Worm (Caenorhabditis elegans) whole organism, young adult: ENCODE data around the gene B0524.5.
A peak's percentile ranks its signal among the peaks of the same experiment; 100 is the strongest.

Experiments used
- B0261.1 ChIP-seq: sonication (generic microtip); optimal IDR thresholded peaks from 2 replicates; lab custom pipeline; 2016; ENCODE audit warnings: mild to moderate bottlenecking, missing genetic modification characterization, moderate library complexity, missing compliant biosample characterization
- C17E4.6 ChIP-seq: fragments of 200-800 bp; sonication (Bioruptor generic); IDR thresholded peaks from 2 replicates; pipeline ENCODE4 v1.3.6; 2022; ENCODE audit warnings: missing genetic modification reagents, missing genetic modification characterization, missing compliant biosample characterization
- F23B12.7 ChIP-seq: sonication (generic microtip); optimal IDR thresholded peaks from 2 replicates; lab custom pipeline; 2017; ENCODE audit warnings: missing genetic modification characterization, mild to moderate bottlenecking, missing compliant biosample characterization, antibody characterized with exemption, moderate library complexity; ENCODE audit not compliant: insufficient read depth
- F37B4.10 ChIP-seq: fragments of 200-800 bp; sonication (Bioruptor generic); IDR thresholded peaks from 2 replicates; pipeline ENCODE4 v1.3.6; 2022; ENCODE audit warnings: missing genetic modification characterization, missing compliant biosample characterization
- F39B2.1 ChIP-seq: fragments of 200-800 bp; sonication (Bioruptor generic); IDR thresholded peaks from 2 replicates; pipeline ENCODE4 v1.3.6; 2022; ENCODE audit warnings: missing genetic modification reagents, missing genetic modification characterization, missing compliant biosample characterization
- T26A5.8 ChIP-seq: sonication (generic microtip); optimal IDR thresholded peaks from 2 replicates; lab custom pipeline; 2016; ENCODE audit warnings: missing genetic modification characterization, missing compliant biosample characterization
- Y67H2A.10 ChIP-seq: fragments of 200-800 bp; sonication (Bioruptor generic); conservative IDR thresholded peaks from 2 replicates; pipeline ENCODE4 v1.3.6; 2022; ENCODE audit warnings: missing genetic modification reagents, missing genetic modification characterization, missing compliant biosample characterization
- ZK185.1 ChIP-seq: sonication (generic microtip); optimal IDR thresholded peaks from 2 replicates; lab custom pipeline; 2016; ENCODE audit warnings: mild to moderate bottlenecking, missing genetic modification characterization, missing compliant biosample characterization; ENCODE audit not compliant: poor library complexity, severe bottlenecking
- akir-1 ChIP-seq: fragments of 200-800 bp; sonication (Bioruptor generic); optimal IDR thresholded peaks from 2 replicates; lab custom pipeline; 2018; ENCODE audit warnings: mild to moderate bottlenecking, missing genetic modification characterization, moderate library complexity, missing compliant biosample characterization
- aptf-2 ChIP-seq: fragments of 200-800 bp; sonication (Bioruptor generic); conservative IDR thresholded peaks from 2 replicates; pipeline ENCODE4 v1.3.6; 2022; ENCODE audit warnings: missing genetic modification reagents, missing genetic modification characterization, missing compliant biosample characterization
- aptf-3 ChIP-seq: fragments of 200-800 bp; sonication (Bioruptor generic); IDR thresholded peaks from 2 replicates; pipeline ENCODE4 v1.3.6; 2022; ENCODE audit warnings: missing genetic modification characterization, missing compliant biosample characterization
- atf-7 ChIP-seq: sonication (generic microtip); optimal IDR thresholded peaks from 2 replicates; lab custom pipeline; 2017; ENCODE audit warnings: mild to moderate bottlenecking, missing genetic modification characterization, missing compliant biosample characterization
- athp-1 ChIP-seq: sonication (generic microtip); optimal IDR thresholded peaks from 2 replicates; lab custom pipeline; 2017; ENCODE audit warnings: mild to moderate bottlenecking, missing genetic modification characterization, missing compliant biosample characterization
- bed-1 ChIP-seq: fragments of 200-800 bp; sonication (Bioruptor generic); IDR thresholded peaks from 2 replicates; pipeline ENCODE4 v1.3.6; 2022; ENCODE audit warnings: missing genetic modification reagents, missing genetic modification characterization, missing compliant biosample characterization
- bed-2 ChIP-seq: fragments of 200-800 bp; sonication (Bioruptor generic); IDR thresholded peaks from 2 replicates; pipeline ENCODE4 v1.3.6; 2022; ENCODE audit warnings: missing genetic modification reagents, missing genetic modification characterization, missing compliant biosample characterization
- ccch-3 ChIP-seq: fragments of 200-800 bp; sonication (Bioruptor generic); optimal IDR thresholded peaks from 2 replicates; lab custom pipeline; 2018; ENCODE audit warnings: mild to moderate bottlenecking, missing genetic modification characterization, missing compliant biosample characterization
- ceh-100 ChIP-seq: fragments of 200-800 bp; sonication (Bioruptor generic); IDR thresholded peaks from 2 replicates; pipeline ENCODE4 v1.3.6; 2022; ENCODE audit warnings: missing genetic modification reagents, missing genetic modification characterization, missing compliant biosample characterization
- ceh-91 ChIP-seq: fragments of 200-800 bp; sonication (Bioruptor generic); IDR thresholded peaks from 2 replicates; pipeline ENCODE4 v1.3.6; 2022; ENCODE audit warnings: missing genetic modification reagents, missing genetic modification characterization, missing compliant biosample characterization
- die-1 ChIP-seq: sonication (generic microtip); optimal IDR thresholded peaks from 2 replicates; lab custom pipeline; 2016; ENCODE audit warnings: missing genotype, mild to moderate bottlenecking, missing genetic modification characterization, missing compliant biosample characterization
- dox-1 ChIP-seq: fragments of 200-800 bp; sonication (Bioruptor generic); IDR thresholded peaks from 2 replicates; pipeline ENCODE4 v1.3.6; 2022; ENCODE audit warnings: missing genetic modification reagents, missing genetic modification characterization, missing compliant biosample characterization
- egl-44 ChIP-seq: fragments of 200-800 bp; sonication (Bioruptor generic); IDR thresholded peaks from 2 replicates; pipeline ENCODE4 v1.3.6; 2022; ENCODE audit warnings: missing genetic modification reagents, missing genetic modification characterization, missing compliant biosample characterization
- egrh-3 ChIP-seq: fragments of 200-800 bp; sonication (Bioruptor generic); IDR thresholded peaks from 2 replicates; pipeline ENCODE4 v1.3.6; 2022; ENCODE audit warnings: missing genetic modification reagents, missing genetic modification characterization, missing compliant biosample characterization
- hrde-1 ChIP-seq: sonication (generic microtip); optimal IDR thresholded peaks from 2 replicates; lab custom pipeline; 2016; ENCODE audit warnings: missing genetic modification characterization, mild to moderate bottlenecking, missing compliant biosample characterization, moderate library complexity, missing genotype, missing genetic modification reagents, borderline replicate concordance
- lag-1 ChIP-seq: fragments of 200-800 bp; sonication (Bioruptor generic); IDR thresholded peaks from 2 replicates; pipeline ENCODE4 v1.3.6; 2022; ENCODE audit warnings: missing genetic modification reagents, missing genetic modification characterization, missing compliant biosample characterization
- let-607 ChIP-seq, 2 experiments: fragments of 200-800 bp in 1 of 2; sonication (Bioruptor generic) in 1 of 2; sonication (generic microtip) in 1 of 2; optimal IDR thresholded peaks; 2 replicates each; lab custom pipeline; 2016 to 2018; ENCODE audit warnings: mild to moderate bottlenecking in 2 of 2, missing compliant biosample characterization in 2 of 2, missing genetic modification characterization in 2 of 2, moderate library complexity in 2 of 2, missing genotype in 1 of 2
- lin-26 ChIP-seq: fragments of 200-800 bp; sonication (Bioruptor generic); IDR thresholded peaks from 2 replicates; pipeline ENCODE4 v1.3.6; 2022; ENCODE audit warnings: missing genetic modification reagents, missing genetic modification characterization, missing compliant biosample characterization
- lsl-1 ChIP-seq: fragments of 200-800 bp; sonication (Bioruptor generic); optimal IDR thresholded peaks from 2 replicates; lab custom pipeline; 2018; ENCODE audit warnings: mild to moderate bottlenecking, missing genetic modification characterization, moderate library complexity, missing compliant biosample characterization
- lsy-27 ChIP-seq: sonication (generic microtip); optimal IDR thresholded peaks from 2 replicates; lab custom pipeline; 2017; ENCODE audit warnings: missing genetic modification characterization, mild to moderate bottlenecking, missing compliant biosample characterization, antibody characterized with exemption, missing genotype, borderline replicate concordance; ENCODE audit not compliant: insufficient read depth
- madf-3 ChIP-seq: fragments of 200-800 bp; sonication (Bioruptor generic); IDR thresholded peaks from 2 replicates; pipeline ENCODE4 v1.3.6; 2022; ENCODE audit warnings: missing genetic modification reagents, missing genetic modification characterization, missing compliant biosample characterization
- mes-4 ChIP-seq: sonication (generic microtip); optimal IDR thresholded peaks from 2 replicates; lab custom pipeline; 2016; ENCODE audit warnings: missing genotype, missing genetic modification characterization, missing compliant biosample characterization
- nfyb-1 ChIP-seq: fragments of 200-800 bp; sonication (Bioruptor generic); IDR thresholded peaks from 2 replicates; pipeline ENCODE4 v1.3.6; 2022; ENCODE audit warnings: missing genetic modification reagents, missing genetic modification characterization, missing compliant biosample characterization
- pbrm-1 ChIP-seq: fragments of 200-800 bp; sonication (Bioruptor generic); IDR thresholded peaks from 2 replicates; pipeline ENCODE4 v1.3.6; 2022; ENCODE audit warnings: missing genetic modification reagents, missing genetic modification characterization, missing compliant biosample characterization
- rcor-1 ChIP-seq: fragments of 200-800 bp; sonication (Bioruptor generic); IDR thresholded peaks from 2 replicates; pipeline ENCODE4 v1.3.6; 2022; ENCODE audit warnings: missing genetic modification reagents, missing genetic modification characterization, missing compliant biosample characterization
- repo-1 ChIP-seq: sonication (generic microtip); optimal IDR thresholded peaks from 2 replicates; lab custom pipeline; 2017; ENCODE audit warnings: mild to moderate bottlenecking, missing genetic modification characterization, missing compliant biosample characterization
- snpc-1.1 ChIP-seq: sonication (generic microtip); optimal IDR thresholded peaks from 2 replicates; lab custom pipeline; 2017; ENCODE audit warnings: missing genetic modification characterization, mild to moderate bottlenecking, missing compliant biosample characterization, antibody characterized with exemption, moderate library complexity, missing genotype, missing genetic modification reagents; ENCODE audit not compliant: insufficient read depth
- somi-1 ChIP-seq: fragments of 200-800 bp; sonication (Bioruptor generic); optimal IDR thresholded peaks from 2 replicates; lab custom pipeline; 2018; ENCODE audit warnings: mild to moderate bottlenecking, missing genetic modification characterization, missing compliant biosample characterization
- unc-130 ChIP-seq: sonication (generic microtip); optimal IDR thresholded peaks from 2 replicates; lab custom pipeline; 2016; ENCODE audit warnings: missing genetic modification reagents, missing genetic modification characterization, missing compliant biosample characterization
- zfh-2 ChIP-seq: fragments of 200-800 bp; sonication (Bioruptor generic); conservative IDR thresholded peaks from 2 replicates; pipeline ENCODE4 v1.3.6; 2022; ENCODE audit warnings: missing genetic modification reagents, missing genetic modification characterization, missing compliant biosample characterization
- zim-3 ChIP-seq: sonication (generic microtip); optimal IDR thresholded peaks from 2 replicates; lab custom pipeline; 2017; ENCODE audit warnings: mild to moderate bottlenecking, missing genetic modification characterization, moderate library complexity, missing compliant biosample characterization
- ztf-18 ChIP-seq: sonication (generic microtip); optimal IDR thresholded peaks from 2 replicates; lab custom pipeline; 2016; ENCODE audit warnings: missing genotype, mild to moderate bottlenecking, missing genetic modification characterization, missing compliant biosample characterization
- ztf-25 ChIP-seq: fragments of 200-800 bp; sonication (Bioruptor generic); IDR thresholded peaks from 2 replicates; pipeline ENCODE4 v1.3.6; 2022; ENCODE audit warnings: missing genetic modification reagents, missing genetic modification characterization, missing compliant biosample characterization

Gene B0524.5

ce11 chrIII:1925048-1925537 is 31.4 kb upstream of the B0524.5 start (continued):
- TF ChIP-seq ztf-25 (GFP tag; lab: Robert Waterston, UW) (no peak), hrde-1 (tag; lab: Kevin White, UChicago) (no peak), egrh-3 (GFP tag; lab: Robert Waterston, UW) (peak; percentile 61), zim-3 (tag; lab: Kevin White, UChicago) (no peak), F23B12.7 (no peak), pbrm-1 (peak; percentile 75), akir-1 (no peak), egl-44 (GFP tag; lab: Robert Waterston, UW) (peak; percentile 84), lin-26 (0 out of 2 replicates have a peak, but pooled peaks have one; percentile 77), B0261.1 (tag; lab: Kevin White, UChicago) (no peak), lsl-1 (GFP tag; lab: Kevin White, UChicago) (no peak), die-1 (peak; percentile 79), mes-4 (no peak), madf-3 (GFP tag; lab: Robert Waterston, UW) (no peak), F37B4.10 (GFP tag; lab: Robert Waterston, UW) (0 out of 2 replicates have a peak, but pooled peaks have one; percentile 76), F39B2.1 (GFP tag; lab: Robert Waterston, UW) (no peak), zfh-2 (GFP tag; lab: Robert Waterston, UW) (peak; percentile 97), repo-1 (tag; lab: Kevin White, UChicago) (peak; percentile 71), ceh-100 (GFP tag; lab: Robert Waterston, UW) (no peak), dox-1 (GFP tag; lab: Robert Waterston, UW) (peak; percentile 86), athp-1 (tag; lab: Kevin White, UChicago) (peak; percentile 67), aptf-3 (GFP tag; lab: Robert Waterston, UW) (no peak), atf-7 (tag; lab: Kevin White, UChicago) (peak; percentile 97), Y67H2A.10 (GFP tag; lab: Robert Waterston, UW) (no peak), somi-1 (GFP tag; lab: Kevin White, UChicago) (peak; percentile 99), C17E4.6 (GFP tag; lab: Robert Waterston, UW) (no peak), lsy-27 (tag; lab: Kevin White, UChicago) (no peak), ceh-91 (GFP tag; lab: Robert Waterston, UW) (no peak), aptf-2 (no peak), T26A5.8 (tag; lab: Kevin White, UChicago) (no peak), unc-130 (no peak), bed-1 (GFP tag; lab: Robert Waterston, UW) (no peak), ZK185.1 (peak; percentile 68), rcor-1 (GFP tag; lab: Robert Waterston, UW) (peak; percentile 28; the same call in 1 of the 2 replicates), ccch-3 (no peak), ztf-18 (tag; lab: Kevin White, UChicago) (peak; percentile 61), nfyb-1 (GFP tag; lab: Robert Waterston, UW) (peak; percentile 94), snpc-1.1 (tag; lab: Kevin White, UChicago) (no peak), let-607 (tag; optimal IDR thresholded peaks at IDR 0.05; lab: Kevin White, UChicago) (peak; percentile 69 to 89), lag-1 (peak; percentile 80; the same call in 1 of the 2 replicates), bed-2 (GFP tag; lab: Robert Waterston, UW) (no peak)
- TF ChIP-seq, all 124 proteins: peak for 51
